Worm (Caenorhabditis elegans) whole organism, L1 larva: Measurements from ENCODE around the gene F32D1.3.

Source experiments
- lsy-2 ChIP-seq, 2 experiments: fragments of 150-350 bp; optimal IDR thresholded peaks; 2 replicates each; lab custom pipeline; 2014; ENCODE audit warnings: missing biosample characterization in 2 of 2, missing genetic modification characterization in 2 of 2
- mdl-1 ChIP-seq, 2 experiments: fragments of 150-350 bp; optimal IDR thresholded peaks; 2 replicates each; lab custom pipeline; 2014 to 2017; ENCODE audit warnings: missing biosample characterization in 2 of 2, missing genetic modification characterization in 2 of 2, inconsistent platforms in 1 of 2

- TF ChIP-seq mdl-1 (tag; optimal IDR thresholded peaks at IDR 0.05; lab: Kevin White, UChicago) (no peak), lsy-2 (tag; optimal IDR thresholded peaks at IDR 0.05; lab: Kevin White, UChicago) (no peak)
Observed at ce11 chrV:4346325-4346724, 15.0 kb downstream of the F32D1.3 start, which contains the start of gene hpo-18.
